Worm (Caenorhabditis elegans) whole organism, L1 larva: ENCODE results near the gene F09G2.1.

Experiments
- elt-3 ChIP-seq, 6 experiments: fragments of 150-350 bp in 1 of 6; sonication (generic microtip); optimal IDR thresholded peaks; 2 replicates each; lab custom pipeline; 2017 to 2018; ENCODE audit warnings: missing biosample characterization in 6 of 6, missing genetic modification characterization in 6 of 6, inconsistent platforms in 1 of 6
- lin-15B ChIP-seq: fragments of 150-350 bp; sonication (generic microtip); optimal IDR thresholded peaks from 3 replicates; lab custom pipeline; 2014; ENCODE audit warnings: missing biosample characterization, missing genetic modification characterization
- nhr-71 ChIP-seq: sonication (generic microtip); optimal IDR thresholded peaks from 2 replicates; lab custom pipeline; 2016; ENCODE audit warnings: mild to moderate bottlenecking, missing genetic modification characterization, moderate library complexity, missing compliant biosample characterization
- pax-3 ChIP-seq: fragments of 200-800 bp; sonication (Bioruptor generic); optimal IDR thresholded peaks from 2 replicates; lab custom pipeline; 2018; ENCODE audit warnings: mild to moderate bottlenecking, missing genetic modification characterization, moderate library complexity, missing compliant biosample characterization
- snpc-4 ChIP-seq: fragments of 150-350 bp; optimal IDR thresholded peaks from 2 replicates; lab custom pipeline; 2014; ENCODE audit warnings: missing biosample characterization, missing genetic modification characterization

DNA sequence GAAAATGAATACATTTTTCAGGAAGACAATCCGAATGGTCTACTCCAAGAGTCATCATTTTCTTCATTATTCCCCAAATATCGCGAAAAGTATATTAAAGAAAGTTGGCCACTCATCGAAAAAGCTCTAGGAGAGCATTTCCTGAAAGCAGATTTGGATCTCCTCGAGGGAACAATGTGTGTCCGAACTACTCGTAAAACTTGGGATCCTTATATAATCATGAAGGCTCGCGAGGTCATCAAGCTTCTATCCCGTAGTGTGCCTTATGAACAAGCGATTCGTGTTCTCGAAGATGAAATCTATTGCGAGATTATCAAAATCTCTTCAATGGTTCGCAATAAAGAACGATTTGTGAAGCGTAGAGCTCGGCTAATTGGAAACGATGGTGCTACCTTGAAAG lies 31.5 kb downstream of the F09G2.1 start:
- no peak for TF ChIP-seq nhr-71 (tag; lab: Kevin White, UChicago)
- no peak for TF ChIP-seq elt-3 (tag; optimal IDR thresholded peaks at IDR 0.05; lab: Kevin White, UChicago)
- TF ChIP-seq snpc-4 (tag; lab: Kevin White, UChicago), result no peak
- TF ChIP-seq lin-15B (tag; lab: Kevin White, UChicago), result no peak
- TF ChIP-seq pax-3, result no peak
